Worm (Caenorhabditis elegans): ENCODE data around the gene Y54F10BM.22.
"Not testable (repeated sequence)": the region's sequence is repeated elsewhere in the genome, so short reads cannot be mapped to it uniquely, and the experiment has no call there.

The Y54F10BM.22 gene

DNA sequence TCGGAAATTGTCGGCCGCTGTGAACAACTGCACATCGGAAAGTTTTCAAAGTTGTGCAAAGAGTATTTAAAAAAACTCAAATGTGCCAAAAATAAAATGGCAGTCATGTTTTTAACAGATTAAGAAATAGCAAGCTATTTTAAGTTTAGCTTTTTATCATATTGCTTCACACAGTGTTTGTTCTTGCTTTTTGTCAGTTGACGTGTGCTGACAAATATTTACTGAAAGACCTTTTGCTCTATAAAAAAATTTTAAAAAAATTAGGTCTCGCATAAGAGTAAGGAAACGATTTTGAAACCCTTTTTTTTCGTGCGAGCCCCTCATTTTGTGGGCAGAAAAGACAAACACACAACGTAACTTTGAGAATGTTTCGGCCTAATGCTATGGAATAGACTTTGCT, 25.2 kb upstream of the Y54F10BM.22 start, which contains the start of gene fbxa-71:
TSS of gene fbxa-71 (plus strand) at position 301 of the 400 bp plus-strand sequence.
- no peak for TF ChIP-seq jun-1 (tag; optimal IDR thresholded peaks at IDR 0.05)
- no peak for TF ChIP-seq lir-3 (tag; optimal IDR thresholded peaks at IDR 0.05; ENCODE audit: poor library complexity)
- TF ChIP-seq zip-4 (GFP tag; optimal IDR thresholded peaks at IDR 0.05): no peak
- no peak for TF ChIP-seq nhr-237 (tag; optimal IDR thresholded peaks at IDR 0.05)
- no peak for TF ChIP-seq unc-30 (tag; optimal IDR thresholded peaks at IDR 0.05)
- TF ChIP-seq hpl-2 (GFP tag; optimal IDR thresholded peaks at IDR 0.05): no peak
- no peak for TF ChIP-seq irx-1 (tag; optimal IDR thresholded peaks at IDR 0.05)
- TF ChIP-seq lin-39 (tag; optimal IDR thresholded peaks at IDR 0.05): no peak
- TF ChIP-seq nhr-28 (tag; optimal IDR thresholded peaks at IDR 0.05): no peak
- no peak for TF ChIP-seq lin-14 (GFP tag; optimal IDR thresholded peaks at IDR 0.05)
- no peak for TF ChIP-seq lsy-2 (tag; optimal IDR thresholded peaks at IDR 0.05)
- TF ChIP-seq ceh-8 (GFP tag; optimal IDR thresholded peaks at IDR 0.05): no peak
- no peak for TF ChIP-seq nhr-77 (tag; optimal IDR thresholded peaks at IDR 0.05)
- TF ChIP-seq dsc-1 (tag; optimal IDR thresholded peaks at IDR 0.05): no peak
- TF ChIP-seq unc-130 (tag; optimal IDR thresholded peaks at IDR 0.05): no peak
- TF ChIP-seq F16B12.6 (tag; optimal IDR thresholded peaks at IDR 0.05): no peak
- TF ChIP-seq lin-13 (GFP tag; optimal IDR thresholded peaks at IDR 0.05): no peak

- TF ChIP-seq efl-1 (optimal IDR thresholded peaks at IDR 0.05) (no peak), efl-1 (GFP tag; optimal IDR thresholded peaks at IDR 0.05 in 1 of 2) (peak in 1 of 2 experiments; percentile 52), ama-1 (optimal IDR thresholded peaks at IDR 0.05) (no peak), swsn-7 (tag; optimal IDR thresholded peaks at IDR 0.05) (no peak)
Observed at ce11 chrIII:2258863-2259262, 21.8 kb upstream of the Y54F10BM.22 start, which contains the start of gene fbxa-43. Gene fbxa-43, minus strand, starts transcription at chrIII:2258963.

DNA sequence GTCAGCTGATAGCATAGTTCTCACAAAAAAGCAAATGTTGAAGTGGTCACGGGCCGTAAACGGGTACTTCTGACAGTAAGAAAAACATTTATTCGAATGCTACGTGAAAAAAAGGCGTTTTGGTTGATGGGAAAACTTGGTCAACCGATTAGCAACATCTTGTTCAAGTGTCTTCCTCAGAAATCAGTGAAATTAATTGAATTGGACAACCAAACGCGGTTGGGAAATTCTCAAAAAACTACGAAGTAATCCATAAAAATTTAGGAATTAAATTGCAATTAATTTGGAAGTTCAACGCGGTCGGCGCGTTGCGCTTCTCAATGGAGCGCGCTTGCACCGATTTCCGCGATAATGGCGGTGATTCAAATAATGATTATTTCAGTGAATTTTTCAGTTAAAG, 21.4 kb upstream of the Y54F10BM.22 start:
- TF ChIP-seq aha-1 (tag; optimal IDR thresholded peaks at IDR 0.05) (no peak), efl-1 (optimal IDR thresholded peaks at IDR 0.05) (no peak), efl-1 (GFP tag; optimal IDR thresholded peaks at IDR 0.05 in 1 of 2) (peak in 1 of 2 experiments; percentile 92)

ce11 chrIII:2261353-2261752, 19.3 kb upstream of the Y54F10BM.22 start, which contains the start of gene fbxa-42:
Gene fbxa-42, minus strand, starts transcription at chrIII:2261453.
- TF ChIP-seq nhr-11 (tag; optimal IDR thresholded peaks at IDR 0.05); efl-3 (GFP tag; optimal IDR thresholded peaks at IDR 0.05); unc-130 (tag; optimal IDR thresholded peaks at IDR 0.05): not testable (repeated sequence)

DNA sequence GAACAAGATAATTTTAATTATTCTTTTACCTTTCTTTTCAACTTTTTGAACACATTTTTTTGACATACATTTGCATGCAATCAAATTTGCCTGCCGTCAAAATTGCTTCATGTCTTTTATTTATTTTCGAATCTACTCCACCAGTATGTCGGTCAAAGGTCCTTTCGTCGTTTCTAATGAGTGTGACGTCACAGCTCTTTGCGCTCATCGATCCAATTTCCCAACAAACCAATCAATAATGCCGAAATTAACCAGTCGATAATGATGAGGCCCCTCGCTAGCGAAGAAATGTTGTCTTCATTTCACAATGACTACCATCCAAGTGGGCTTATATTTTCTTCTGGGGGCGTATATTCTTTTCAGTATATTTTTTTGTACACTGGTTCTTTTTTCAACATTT, 17.8 kb upstream of the Y54F10BM.22 start, which contains the start of gene Y54F10BM.6:
TSS of gene Y54F10BM.6 (plus strand) at position 301 of the 400 bp plus-strand sequence.
- TF ChIP-seq efl-1 (optimal IDR thresholded peaks at IDR 0.05) (no peak), efl-1 (GFP tag; optimal IDR thresholded peaks at IDR 0.05 in 1 of 2) (peak in 1 of 2 experiments; percentile 72), C04F5.9 (tag; optimal IDR thresholded peaks at IDR 0.05) (no peak)

DNA sequence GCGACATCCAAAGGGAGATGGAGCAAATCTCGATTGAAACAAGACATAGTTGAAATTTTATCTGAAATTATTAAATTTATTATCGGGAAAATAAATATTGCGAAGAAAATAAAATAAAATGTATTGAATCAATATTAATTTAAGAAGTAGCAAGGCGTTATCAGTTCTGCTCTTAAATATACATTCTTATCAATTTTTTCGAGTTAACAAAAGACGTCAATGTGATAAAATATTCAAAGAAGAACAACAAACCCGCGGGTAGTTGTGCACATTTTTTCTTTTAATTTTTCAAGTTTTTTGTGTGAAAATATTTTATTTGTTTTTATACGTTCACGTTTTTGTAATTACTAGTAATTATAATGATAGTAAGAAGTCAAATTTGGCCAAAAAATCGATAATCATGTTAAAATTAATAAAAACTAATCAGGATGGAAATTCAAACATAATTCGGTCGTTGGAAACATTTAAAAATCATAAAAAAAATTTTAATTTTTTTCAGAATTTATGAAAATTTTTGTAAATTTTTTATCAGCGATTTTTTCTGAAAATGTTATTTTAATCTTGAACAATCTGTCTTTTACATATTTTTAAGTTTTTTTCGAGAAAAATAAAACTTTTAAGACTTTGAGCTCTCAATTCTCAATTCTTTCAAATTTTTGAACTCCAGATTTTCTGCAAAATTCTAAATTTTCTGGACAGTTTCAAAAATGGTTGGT, 14.6 kb upstream of the Y54F10BM.22 start, which contains the start of gene fbxa-9:
TSS of gene fbxa-9 (plus strand) at position 666 of the 716 bp plus-strand sequence.
- TF ChIP-seq skn-1 (tag; optimal IDR thresholded peaks at IDR 0.05) (no peak), ces-1 (GFP tag; optimal IDR thresholded peaks at IDR 0.05) (no peak), sptf-1 (tag; optimal IDR thresholded peaks at IDR 0.05) (no peak), nhr-11 (tag; optimal IDR thresholded peaks at IDR 0.05) (no peak), fos-1 (tag; optimal IDR thresholded peaks at IDR 0.05) (no peak), swsn-7 (tag; optimal IDR thresholded peaks at IDR 0.05) (no peak), lin-13 (GFP tag; optimal IDR thresholded peaks at IDR 0.05) (no peak), pqm-1 (tag; optimal IDR thresholded peaks at IDR 0.05) (peak; percentile 16), elt-2 (tag; optimal IDR thresholded peaks at IDR 0.05) (peak; percentile 76), grh-1 (GFP tag; IDR thresholded peaks at IDR 0.05) (no peak), C04F5.9 (tag; optimal IDR thresholded peaks at IDR 0.05) (no peak), nhr-12 (tag; optimal IDR thresholded peaks at IDR 0.05) (no peak)
